Worm (Caenorhabditis elegans) whole organism, L4/young adult: ENCODE results near the gene B0303.11.

Source experiments
- W03F9.2 ChIP-seq: fragments of 150-350 bp; optimal IDR thresholded peaks from 2 replicates; lab custom pipeline; 2014; ENCODE audit warnings: missing biosample characterization, missing genetic modification characterization
- dao-5 ChIP-seq: sonication (generic microtip); optimal IDR thresholded peaks from 2 replicates; lab custom pipeline; 2016; ENCODE audit warnings: missing genotype, missing genetic modification characterization, moderate library complexity, missing compliant biosample characterization
- him-1 ChIP-seq: sonication (generic microtip); optimal IDR thresholded peaks from 2 replicates; lab custom pipeline; 2016; ENCODE audit warnings: missing genotype, missing genetic modification reagents, missing genetic modification characterization, missing compliant biosample characterization

ce11 chrIII:8663143-8663542 lies 47.1 kb downstream of the B0303.11 start:
- no peak for TF ChIP-seq him-1
- TF ChIP-seq W03F9.2 (tag; lab: Kevin White, UChicago) = no peak
- no peak for TF ChIP-seq dao-5 (tag; lab: Kevin White, UChicago)
